Fruit fly (Drosophila melanogaster): ENCODE measurements around the gene CG12523.

DNA sequence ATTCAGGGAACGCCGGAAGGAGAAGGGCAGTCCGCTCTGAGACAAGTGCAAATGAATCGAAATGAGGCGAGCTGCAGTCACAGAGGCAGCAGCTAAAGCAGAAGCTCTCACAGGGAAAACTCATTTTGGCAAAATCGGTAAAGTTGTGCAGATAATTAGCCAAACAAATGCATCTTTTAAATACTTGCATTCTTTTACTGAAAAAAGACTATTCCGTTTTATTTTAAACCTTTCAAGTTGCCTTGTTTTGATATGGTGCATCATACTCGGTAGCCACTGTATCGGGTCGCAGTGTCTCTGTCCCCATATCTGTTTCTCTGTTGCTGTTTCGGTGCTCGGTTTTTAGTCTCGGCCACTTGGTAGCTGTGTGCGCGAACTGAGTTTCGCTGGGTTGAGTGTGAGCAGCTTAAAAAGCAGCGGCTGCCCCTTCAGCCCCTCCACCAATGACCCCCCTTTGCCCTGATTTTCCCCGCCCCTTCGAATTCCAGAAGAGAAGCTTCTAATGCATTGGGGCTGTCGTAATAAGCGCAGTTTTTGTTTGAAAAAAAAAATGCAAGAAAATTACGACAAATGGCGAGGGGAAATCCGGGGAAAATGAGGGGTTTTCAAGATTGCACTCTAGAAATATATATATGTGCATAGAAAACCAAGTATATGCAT lies 24.5 kb upstream of the CG12523 start:
- no peak for TF ChIP-seq ttk (optimal IDR thresholded peaks at IDR 0.05)
- TF ChIP-seq Myc (optimal IDR thresholded peaks at IDR 0.05) = no peak
